Fruit fly (Drosophila melanogaster): ENCODE results near the gene CG1077.

Gene CG1077

dm6 chr3R:6170737-6171136, 3.5 kb downstream of the CG1077 start (continued):
- TF ChIP-seq Dp (GFP tag; optimal IDR thresholded peaks at IDR 0.05) (peak; percentile 24), CG18011 (GFP tag; optimal IDR thresholded peaks at IDR 0.05) (no peak), CG15269 (tag; optimal IDR thresholded peaks at IDR 0.05) (no peak), lbe (GFP tag; optimal IDR thresholded peaks at IDR 0.05) (no peak), Deaf1 (tag; optimal IDR thresholded peaks at IDR 0.05) (no peak), sens-2 (GFP tag; IDR thresholded peaks at IDR 0.05) (no peak), CrebB (tag; optimal IDR thresholded peaks at IDR 0.05) (no peak), CG4404 (GFP tag; IDR thresholded peaks at IDR 0.05) (no peak), Antp (GFP tag; optimal IDR thresholded peaks at IDR 0.05) (no peak), schlank (tag; optimal IDR thresholded peaks at IDR 0.05) (no peak), CG33213 (GFP tag; optimal IDR thresholded peaks at IDR 0.05) (peak; percentile 40), Nf-YC (tag; optimal IDR thresholded peaks at IDR 0.05) (no peak), stwl (tag; optimal IDR thresholded peaks at IDR 0.05) (peak; percentile 23), CG7357 (GFP tag; IDR thresholded peaks at IDR 0.05) (no peak), CG4854 (GFP tag; optimal IDR thresholded peaks at IDR 0.05) (peak; percentile 8), E2f2 (GFP tag; IDR thresholded peaks at IDR 0.05) (no peak), CG15479 (GFP tag; optimal IDR thresholded peaks at IDR 0.05) (no peak), CG1603 (tag; optimal IDR thresholded peaks at IDR 0.05) (peak; percentile 50), ftz-f1 (GFP tag; optimal IDR thresholded peaks at IDR 0.05) (no peak), scrt (GFP tag; optimal IDR thresholded peaks at IDR 0.05) (no peak), Sry-β (GFP tag; optimal IDR thresholded peaks at IDR 0.05) (no peak), Optix (GFP tag; IDR thresholded peaks at IDR 0.05) (no peak), Camta (GFP tag; optimal IDR thresholded peaks at IDR 0.05) (peak; percentile 2), Drgx (GFP tag; IDR thresholded peaks at IDR 0.05) (no peak), CG31365 (tag; optimal IDR thresholded peaks at IDR 0.05) (peak; percentile 11), sim (GFP tag; IDR thresholded peaks at IDR 0.05) (no peak), CG10565 (GFP tag; optimal IDR thresholded peaks at IDR 0.05) (no peak), br (optimal IDR thresholded peaks at IDR 0.05) (no peak), MBD-R2 (GFP tag; IDR thresholded peaks at IDR 0.05) (no peak; the same call in 1 of the 2 replicates), yki (optimal IDR thresholded peaks at IDR 0.05) (peak; percentile 10), lilli (GFP tag; optimal IDR thresholded peaks at IDR 0.05) (peak; percentile 9), sr (GFP tag; IDR thresholded peaks at IDR 0.05) (no peak), disco-r (GFP tag; optimal IDR thresholded peaks at IDR 0.05) (no peak), Hr39 (optimal IDR thresholded peaks at IDR 0.05) (no peak), nau (GFP tag; optimal IDR thresholded peaks at IDR 0.05) (no peak), HmgD (GFP tag; optimal IDR thresholded peaks at IDR 0.05) (no peak), gfzf (GFP tag; optimal IDR thresholded peaks at IDR 0.05) (peak; percentile 3), jigr1 (GFP tag; IDR thresholded peaks at IDR 0.05) (no peak), ci (GFP tag; IDR thresholded peaks at IDR 0.05) (no peak), chn (GFP tag; optimal IDR thresholded peaks at IDR 0.05) (no peak), inv (GFP tag; IDR thresholded peaks at IDR 0.05; ENCODE audit: partially characterized antibody) (peak; percentile 17; the same call in 1 of the 2 replicates), Ssrp (tag; optimal IDR thresholded peaks at IDR 0.05) (no peak), CG6689 (GFP tag; IDR thresholded peaks at IDR 0.05) (no peak), NK7.1 (GFP tag; optimal IDR thresholded peaks at IDR 0.05) (no peak), mirr (GFP tag; optimal IDR thresholded peaks at IDR 0.05) (no peak), da (GFP tag; optimal IDR thresholded peaks at IDR 0.05) (no peak), ems (GFP tag; optimal IDR thresholded peaks at IDR 0.05) (no peak), usp (GFP tag; optimal IDR thresholded peaks at IDR 0.05) (no peak), ara (GFP tag; IDR thresholded peaks at IDR 0.05) (no peak), aop (GFP tag; IDR thresholded peaks at IDR 0.05) (no peak), CG6765 (GFP tag; optimal IDR thresholded peaks at IDR 0.05) (no peak), Xrp1 (GFP tag; IDR thresholded peaks at IDR 0.05) (no peak), Atf6 (GFP tag; IDR thresholded peaks at IDR 0.05) (no peak), CG15073 (GFP tag; optimal IDR thresholded peaks at IDR 0.05) (no peak)

All from whole organism, embryonic.